Worm (Caenorhabditis elegans) whole organism, early embryonic: ENCODE measurements around the gene eas-1.

Experiments
- ama-1 ChIP-seq: fragments of 150-350 bp; optimal IDR thresholded peaks from 2 replicates; lab custom pipeline; 2014
- ets-7 ChIP-seq: sonication (generic microtip); optimal IDR thresholded peaks from 2 replicates; lab custom pipeline; 2016; ENCODE audit warnings: missing genotype, missing genetic modification characterization, missing compliant biosample characterization
- tbx-11 ChIP-seq: fragments of 200-800 bp; sonication (Bioruptor generic); IDR thresholded peaks from 2 replicates; pipeline ENCODE4 v1.3.6; 2022; ENCODE audit warnings: missing genetic modification characterization, missing compliant biosample characterization
- tbx-37 ChIP-seq: fragments of 200-800 bp; sonication (Bioruptor generic); conservative IDR thresholded peaks from 2 replicates; pipeline ENCODE4 v1.3.6; 2022; ENCODE audit warnings: missing genetic modification reagents, missing genetic modification characterization, missing compliant biosample characterization

DNA sequence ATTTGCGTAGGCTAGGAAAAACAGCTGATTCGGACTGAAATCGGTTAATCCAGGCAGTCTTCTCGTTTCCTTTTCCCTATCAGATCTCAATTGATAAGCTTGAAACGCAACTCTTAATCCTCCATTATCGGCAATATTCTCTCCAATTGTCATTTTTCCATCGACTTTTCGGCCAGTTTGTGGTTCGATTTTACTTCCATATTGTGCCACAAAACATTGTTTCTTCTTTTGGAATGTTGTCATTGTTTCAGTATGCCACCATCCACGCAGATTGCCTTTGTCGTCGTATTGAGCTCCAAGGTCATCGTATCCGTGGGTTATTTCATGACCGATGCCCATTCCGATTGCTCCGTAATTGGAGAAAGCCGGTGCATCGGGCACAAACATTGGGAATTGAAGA lies 35.6 kb downstream of the eas-1 start:
- TF ChIP-seq tbx-37 (GFP tag; lab: Robert Waterston, UW) (no peak), ama-1 (lab: Kevin White, UChicago) (no peak), ets-7 (no peak), tbx-11 (GFP tag; lab: Robert Waterston, UW) (no peak)
